Fruit fly (Drosophila melanogaster) whole organism, wandering third instar larva: Measurements from ENCODE around the gene Arr2.

Experiments
- Abd-B ChIP-seq: fragments of >200 bp; optimal IDR thresholded peaks from 2 replicates; lab custom pipeline; 2017; ENCODE audit warnings: missing biosample characterization, missing genetic modification characterization
- CG32264 ChIP-seq: fragments of 200-800 bp; sonication (Bioruptor generic); optimal IDR thresholded peaks from 2 replicates; lab custom pipeline; 2016; ENCODE audit warnings: missing biosample characterization, missing genetic modification characterization
- CG9705 ChIP-seq: fragments of 200-800 bp; sonication (Bioruptor generic); optimal IDR thresholded peaks from 2 replicates; lab custom pipeline; 2018; ENCODE audit warnings: missing biosample characterization, mild to moderate bottlenecking, missing genetic modification characterization
- CrebA ChIP-seq: fragments of 200-800 bp; sonication (Bioruptor generic); optimal IDR thresholded peaks from 2 replicates; lab custom pipeline; 2016; ENCODE audit warnings: missing biosample characterization, mild to moderate bottlenecking, missing genetic modification characterization, borderline replicate concordance
- Dfd ChIP-seq: fragments of >200 bp; optimal IDR thresholded peaks from 2 replicates; lab custom pipeline; 2017; ENCODE audit warnings: missing biosample characterization, missing genetic modification characterization
- Dif ChIP-seq: fragments of 200-275, 200-300 bp; sonication (Bioruptor generic); optimal IDR thresholded peaks from 2 replicates; lab custom pipeline; 2018; ENCODE audit warnings: missing biosample characterization, missing genetic modification characterization; ENCODE audit not compliant: partially characterized antibody
- GATAd ChIP-seq: sonication (Bioruptor generic); optimal IDR thresholded peaks from 2 replicates; lab custom pipeline; 2016; ENCODE audit warnings: missing biosample characterization, missing genetic modification characterization
- HLH106 ChIP-seq: fragments of 200-800 bp; optimal IDR thresholded peaks from 3 replicates; lab custom pipeline; 2019; ENCODE audit warnings: missing biosample characterization, mild to moderate bottlenecking, missing genetic modification characterization, moderate library complexity
- Hnf4 ChIP-seq: fragments of 200-800 bp; sonication (Bioruptor generic); optimal IDR thresholded peaks from 2 replicates; lab custom pipeline; 2016; ENCODE audit warnings: missing biosample characterization, mild to moderate bottlenecking, missing genetic modification characterization
- Hr78 ChIP-seq: fragments of >200 bp; optimal IDR thresholded peaks from 2 replicates; lab custom pipeline; 2017; ENCODE audit warnings: missing biosample characterization, missing genetic modification characterization
- Hr83 ChIP-seq: fragments of 200-300 bp; sonication (Bioruptor generic); optimal IDR thresholded peaks from 2 replicates; lab custom pipeline; 2016; ENCODE audit warnings: missing biosample characterization, mild to moderate bottlenecking, missing genetic modification characterization, moderate library complexity; ENCODE audit not compliant: poor library complexity, severe bottlenecking
- Mio ChIP-seq: sonication (Bioruptor generic); optimal IDR thresholded peaks from 2 replicates; lab custom pipeline; 2016; ENCODE audit warnings: missing biosample characterization, missing genetic modification characterization
- Myc ChIP-seq: fragments of >200 bp; optimal IDR thresholded peaks from 2 replicates; lab custom pipeline; 2017
- N ChIP-seq: fragments of >200 bp; optimal IDR thresholded peaks from 2 replicates; lab custom pipeline; 2018; ENCODE audit warnings: missing biosample characterization, missing external identifiers, missing genetic modification characterization
- OdsH ChIP-seq: fragments of 200-800 bp; sonication (Bioruptor generic); optimal IDR thresholded peaks from 2 replicates; lab custom pipeline; 2016; ENCODE audit warnings: missing biosample characterization, mild to moderate bottlenecking, missing genetic modification characterization
- Rel ChIP-seq, 2 experiments: fragments of 200-800 bp; sonication (Bioruptor generic) in 1 of 2; optimal IDR thresholded peaks; 2 replicates in 1 of 2; 3 replicates in 1 of 2; lab custom pipeline; 2016 to 2019; ENCODE audit warnings: mild to moderate bottlenecking in 2 of 2, missing biosample characterization in 2 of 2, missing genetic modification characterization in 2 of 2, moderate library complexity in 1 of 2
- Sp1 ChIP-seq: fragments of 200-800 bp; sonication (Bioruptor generic); optimal IDR thresholded peaks from 3 replicates; lab custom pipeline; 2019; ENCODE audit warnings: missing biosample characterization, mild to moderate bottlenecking, missing genetic modification characterization, moderate library complexity
- Vsx2 ChIP-seq: fragments of 200-300, 225-300 bp; sonication (Bioruptor generic); optimal IDR thresholded peaks from 2 replicates; lab custom pipeline; 2018; ENCODE audit warnings: missing biosample characterization, missing genetic modification characterization; ENCODE audit not compliant: partially characterized antibody
- br ChIP-seq: fragments of 200-800 bp; sonication (Bioruptor generic); optimal IDR thresholded peaks from 2 replicates; lab custom pipeline; 2016; ENCODE audit warnings: missing biosample characterization, missing genetic modification characterization
- brk ChIP-seq: fragments of 200-800 bp; sonication (Bioruptor generic); optimal IDR thresholded peaks from 2 replicates; lab custom pipeline; 2016; ENCODE audit warnings: missing biosample characterization, mild to moderate bottlenecking, missing genetic modification characterization
- dl ChIP-seq, 2 experiments: fragments of 175-275, 200-275 bp in 1 of 2; fragments of 200-275 bp in 1 of 2; sonication (Bioruptor generic); optimal IDR thresholded peaks; lab custom pipeline; 2018; ENCODE audit warnings: mild to moderate bottlenecking in 2 of 2, missing biosample characterization in 2 of 2, missing genetic modification characterization in 2 of 2, moderate library complexity in 2 of 2; ENCODE audit not compliant: partially characterized antibody in 2 of 2, insufficient read depth in 1 of 2
- dmrt93B ChIP-seq: fragments of 200-800 bp; sonication (Bioruptor generic); optimal IDR thresholded peaks from 2 replicates; lab custom pipeline; 2018; ENCODE audit warnings: missing biosample characterization, mild to moderate bottlenecking, missing genetic modification characterization
- dsf ChIP-seq: sonication (Bioruptor generic); optimal IDR thresholded peaks from 2 replicates; lab custom pipeline; 2016; ENCODE audit warnings: missing biosample characterization, missing genetic modification characterization, borderline replicate concordance
- ey ChIP-seq: fragments of 200-800 bp; sonication (Bioruptor generic); optimal IDR thresholded peaks from 2 replicates; lab custom pipeline; 2016; ENCODE audit warnings: missing biosample characterization, missing genetic modification characterization
- foxo ChIP-seq, 2 experiments: fragments of 200-800 bp; sonication (Bioruptor generic); optimal IDR thresholded peaks; 2 replicates in 1 of 2; 3 replicates in 1 of 2; lab custom pipeline; 2016 to 2017; ENCODE audit warnings: missing biosample characterization in 2 of 2, missing genetic modification characterization in 2 of 2
- fru ChIP-seq: fragments of 200-800 bp; sonication (Bioruptor generic); optimal IDR thresholded peaks from 3 replicates; lab custom pipeline; 2016; ENCODE audit warnings: missing biosample characterization, mild to moderate bottlenecking, missing genetic modification characterization
- h ChIP-seq: fragments of 200-800 bp; sonication (Bioruptor generic); optimal IDR thresholded peaks from 3 replicates; lab custom pipeline; 2016; ENCODE audit warnings: missing biosample characterization, mild to moderate bottlenecking, missing genetic modification characterization
- jim ChIP-seq: fragments of 175-275, 200-325 bp; sonication (Bioruptor generic); optimal IDR thresholded peaks from 2 replicates; lab custom pipeline; 2016; ENCODE audit warnings: missing biosample characterization, mild to moderate bottlenecking, missing genetic modification characterization
- lola ChIP-seq: fragments of >200 bp; optimal IDR thresholded peaks from 2 replicates; lab custom pipeline; 2017; ENCODE audit warnings: missing biosample characterization, missing genetic modification characterization
- pan ChIP-seq: fragments of >200 bp; optimal IDR thresholded peaks from 2 replicates; lab custom pipeline; 2017
- psq ChIP-seq: fragments of 200-800 bp; sonication (Bioruptor generic); optimal IDR thresholded peaks from 3 replicates; lab custom pipeline; 2017; ENCODE audit warnings: missing biosample characterization, mild to moderate bottlenecking, missing genetic modification characterization, moderate library complexity
- rgr ChIP-seq: fragments of 200-800 bp; sonication (Bioruptor generic); optimal IDR thresholded peaks from 3 replicates; lab custom pipeline; 2016; ENCODE audit warnings: missing biosample characterization, mild to moderate bottlenecking, missing genetic modification characterization
- sage ChIP-seq: fragments of 200-800 bp; sonication (Bioruptor generic); optimal IDR thresholded peaks from 2 replicates; lab custom pipeline; 2016; ENCODE audit warnings: missing biosample characterization, mild to moderate bottlenecking, missing genetic modification characterization
- tai ChIP-seq: sonication (Bioruptor generic); optimal IDR thresholded peaks from 2 replicates; lab custom pipeline; 2016; ENCODE audit warnings: missing biosample characterization, missing genetic modification characterization
- usp ChIP-seq: fragments of >200 bp; optimal IDR thresholded peaks from 2 replicates; lab custom pipeline; 2017; ENCODE audit warnings: missing biosample characterization, missing genetic modification characterization
- woc ChIP-seq: sonication (Bioruptor generic); optimal IDR thresholded peaks from 2 replicates; lab custom pipeline; 2016; ENCODE audit warnings: missing biosample characterization, mild to moderate bottlenecking, missing genetic modification characterization

Gene Arr2

dm6 chr3L:8656725-8657428, 8.1 kb upstream of the Arr2 start:
- TF ChIP-seq Dfd (GFP tag; lab: Kevin White, UChicago) (no peak), fru (GFP tag; lab: Kevin White, UChicago) (peak; percentile 92), lola (GFP tag; lab: Kevin White, UChicago) (no peak), Vsx2 (GFP tag; lab: Kevin White, UChicago) (no peak), Mio (GFP tag; lab: Kevin White, UChicago) (no peak), Hnf4 (GFP tag; lab: Kevin White, UChicago) (peak; percentile 62), h (GFP tag; lab: Kevin White, UChicago) (peak; percentile 92), OdsH (GFP tag; lab: Kevin White, UChicago) (peak; percentile 91), usp (GFP tag; lab: Kevin White, UChicago) (no peak), Sp1 (GFP tag; lab: Kevin White, UChicago) (peak; percentile 93), dmrt93B (GFP tag; lab: Kevin White, UChicago) (peak; percentile 94), CG9705 (peak; percentile 73), sage (GFP tag; lab: Kevin White, UChicago) (peak; percentile 75), psq (peak; percentile 85), Abd-B (GFP tag; lab: Kevin White, UChicago) (no peak), HLH106 (tag; lab: Kevin White, UChicago) (peak; percentile 90), CG32264 (GFP tag; lab: Kevin White, UChicago) (peak; percentile 65), Myc (lab: Kevin White, UChicago) (peak; percentile 2), dsf (GFP tag; lab: Kevin White, UChicago) (peak; percentile 41), jim (GFP tag; lab: Kevin White, UChicago) (peak; percentile 53), N (GFP tag; lab: Kevin White, UChicago) (no peak), pan (no peak), rgr (GFP tag; lab: Kevin White, UChicago) (peak; percentile 91), Dif (no peak), GATAd (GFP tag; lab: Kevin White, UChicago) (no peak), Hr83 (no peak), brk (GFP tag; lab: Kevin White, UChicago) (peak; percentile 25), woc (GFP tag; lab: Kevin White, UChicago) (peak; percentile 73), foxo (GFP tag; optimal IDR thresholded peaks at IDR 0.05; lab: Kevin White, UChicago) (peak; percentile 23 to 88), Rel (GFP tag; optimal IDR thresholded peaks at IDR 0.05; lab: Kevin White, UChicago) (peak; percentile 54), Rel (tag; optimal IDR thresholded peaks at IDR 0.05; lab: Kevin White, UChicago) (no peak), Hr78 (GFP tag; lab: Kevin White, UChicago) (no peak), ey (peak; percentile 90), dl (GFP tag; optimal IDR thresholded peaks at IDR 0.05; lab: Kevin White, UChicago; ENCODE audit: insufficient read depth in 1 of 2, partially characterized antibody in 2 of 2) (no peak), CrebA (no peak), br (peak; percentile 88), tai (GFP tag; lab: Kevin White, UChicago) (no peak)

dm6 chr3L:8655217-8655896, 6.6 kb upstream of the Arr2 start:
- no peak for TF ChIP-seq jim (GFP tag; lab: Kevin White, UChicago)
- no peak for TF ChIP-seq OdsH (GFP tag; lab: Kevin White, UChicago)
- TF ChIP-seq brk (GFP tag; lab: Kevin White, UChicago) = no peak
- TF ChIP-seq h (GFP tag; lab: Kevin White, UChicago) = no peak
- TF ChIP-seq lola (GFP tag; lab: Kevin White, UChicago) = no peak
- no peak for TF ChIP-seq Hnf4 (GFP tag; lab: Kevin White, UChicago)
